Worm (Caenorhabditis elegans): Measurements from ENCODE around the gene bud-31.
A peak's percentile ranks its signal among the peaks of the same experiment; 100 is the strongest.

Gene bud-31

DNA sequence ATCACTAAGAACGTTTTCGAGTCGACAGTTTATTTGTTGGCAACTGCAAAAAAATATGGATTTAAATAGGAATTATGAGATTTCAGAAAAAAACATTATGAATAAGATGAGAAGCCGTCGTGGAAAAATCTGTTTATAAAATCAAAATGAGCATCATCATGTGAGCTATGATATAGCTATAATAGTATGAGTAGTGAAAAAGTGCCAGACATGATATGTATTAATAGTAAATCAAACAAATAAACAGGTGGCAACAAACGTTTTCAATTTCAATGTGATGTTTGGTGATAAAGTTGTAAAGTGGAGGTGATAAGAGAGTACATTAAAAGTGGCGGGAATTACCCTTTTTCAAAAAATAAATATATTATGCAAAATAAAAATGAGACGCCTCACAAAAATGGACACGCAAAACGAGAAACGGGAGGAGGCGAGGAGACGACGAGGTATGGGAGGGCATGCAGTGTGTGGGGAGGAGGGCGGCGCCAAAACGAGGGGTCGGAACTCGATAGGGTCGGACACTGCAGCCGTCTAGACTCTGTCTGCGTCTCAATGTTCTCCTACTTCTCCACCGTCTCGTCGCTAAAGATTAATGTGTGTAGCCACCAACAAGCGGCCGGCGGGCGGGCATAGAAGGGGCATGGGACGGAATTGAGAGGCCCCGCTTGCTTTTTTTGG is 28.6 kb downstream of the bud-31 start, which contains the start of gene C07A9.9 (continued):
- TF ChIP-seq lin-13 (GFP tag; optimal IDR thresholded peaks at IDR 0.05) (peak; percentile 11), attf-4 (tag; optimal IDR thresholded peaks at IDR 0.05) (no peak), tag-97 (GFP tag; IDR thresholded peaks at IDR 0.05) (no peak), Y48G9A.11 (GFP tag; IDR thresholded peaks at IDR 0.05) (no peak), snpc-4 (tag; optimal IDR thresholded peaks at IDR 0.05) (no peak), mep-1 (tag; optimal IDR thresholded peaks at IDR 0.05) (peak; percentile 79), rbr-2 (tag; optimal IDR thresholded peaks at IDR 0.05) (peak; percentile 79), arid-1 (GFP tag; conservative IDR thresholded peaks at IDR 0.05) (peak; percentile 42; the same call in 1 of the 2 replicates), php-3 (GFP tag; IDR thresholded peaks at IDR 0.05) (peak; percentile 56; the same call in 1 of the 2 replicates), Y5F2A.4 (GFP tag; optimal IDR thresholded peaks at IDR 0.05) (no peak), ama-1 (optimal IDR thresholded peaks at IDR 0.05) (no peak), nhr-111 (GFP tag; optimal IDR thresholded peaks at IDR 0.05) (no peak), dmd-9 (GFP tag; IDR thresholded peaks at IDR 0.05) (no peak), lim-7 (GFP tag; IDR thresholded peaks at IDR 0.05) (no peak), snpc-1.2 (GFP tag; IDR thresholded peaks at IDR 0.05) (no peak), nhr-237 (tag; optimal IDR thresholded peaks at IDR 0.05) (no peak), F26F4.8 (GFP tag; conservative IDR thresholded peaks at IDR 0.05) (no peak), spr-3 (GFP tag; optimal IDR thresholded peaks at IDR 0.05) (no peak), cey-2 (tag; optimal IDR thresholded peaks at IDR 0.05; ENCODE audit: borderline replicate concordance, insufficient read depth) (peak; percentile 55), tra-1 (GFP tag; IDR thresholded peaks at IDR 0.05) (no peak), unc-62 (GFP tag; optimal IDR thresholded peaks at IDR 0.05 in 1 of 2) (peak in 1 of 2 experiments; percentile 53), unc-62 (tag; optimal IDR thresholded peaks at IDR 0.05) (no peak), mdt-29 (GFP tag; IDR thresholded peaks at IDR 0.05) (no peak), zip-2 (tag; optimal IDR thresholded peaks at IDR 0.05) (no peak), lin-1 (GFP tag; IDR thresholded peaks at IDR 0.05) (peak; percentile 8; the same call in 1 of the 2 replicates), Y75B8A.6 (GFP tag; IDR thresholded peaks at IDR 0.05) (no peak), ceh-20 (GFP tag; IDR thresholded peaks at IDR 0.05) (peak; percentile 83), zfp-2 (tag; optimal IDR thresholded peaks at IDR 0.05) (no peak), T20F7.1 (GFP tag; optimal IDR thresholded peaks at IDR 0.05) (peak; percentile 67), Y105C5A.15 (GFP tag; IDR thresholded peaks at IDR 0.05) (no peak), nhr-102 (tag; optimal IDR thresholded peaks at IDR 0.05) (peak; percentile 52), daf-16 (GFP tag; optimal IDR thresholded peaks at IDR 0.05) (peak in 1 of 2 experiments; percentile 35), daf-16 (tag; optimal IDR thresholded peaks at IDR 0.05) (peak; percentile 85), pha-4 (GFP tag; IDR thresholded peaks at IDR 0.05) (peak; percentile 60; the same call in 1 of the 2 replicates), pha-4 (tag; optimal IDR thresholded peaks at IDR 0.05) (no peak), dmd-6 (GFP tag; IDR thresholded peaks at IDR 0.05) (peak; percentile 83), pqm-1 (tag; optimal IDR thresholded peaks at IDR 0.05) (peak; percentile 63), dve-1 (tag; optimal IDR thresholded peaks at IDR 0.05; ENCODE audit: insufficient read depth) (peak; percentile 73), duxl-1 (tag; optimal IDR thresholded peaks at IDR 0.05; ENCODE audit: poor library complexity) (no peak), ceh-28 (tag; optimal IDR thresholded peaks at IDR 0.05) (peak; percentile 6), gei-8 (GFP tag; optimal IDR thresholded peaks at IDR 0.05) (no peak), mxl-3 (GFP tag; optimal IDR thresholded peaks at IDR 0.05) (peak; percentile 92), hmg-1.1 (GFP tag; IDR thresholded peaks at IDR 0.05) (peak; percentile 72), mes-2 (tag; optimal IDR thresholded peaks at IDR 0.05; ENCODE audit: poor library complexity, severe bottlenecking) (peak; percentile 55), daf-19 (GFP tag; conservative IDR thresholded peaks at IDR 0.05) (no peak), F44E2.7 (GFP tag; IDR thresholded peaks at IDR 0.05) (no peak), F10B5.3 (tag; optimal IDR thresholded peaks at IDR 0.05) (no peak), ctbp-1 (GFP tag; IDR thresholded peaks at IDR 0.05) (peak; percentile 64), R02D3.7 (tag; optimal IDR thresholded peaks at IDR 0.05) (no peak), ceh-62 (tag; optimal IDR thresholded peaks at IDR 0.05) (no peak), fos-1 (tag; optimal IDR thresholded peaks at IDR 0.05) (no peak)
